Worm (Caenorhabditis elegans): ENCODE data around the gene fbxb-37.
"Not testable (repeated sequence)": the region's sequence is repeated elsewhere in the genome, so short reads cannot be mapped to it uniquely, and the experiment has no call there.

The fbxb-37 gene

DNA sequence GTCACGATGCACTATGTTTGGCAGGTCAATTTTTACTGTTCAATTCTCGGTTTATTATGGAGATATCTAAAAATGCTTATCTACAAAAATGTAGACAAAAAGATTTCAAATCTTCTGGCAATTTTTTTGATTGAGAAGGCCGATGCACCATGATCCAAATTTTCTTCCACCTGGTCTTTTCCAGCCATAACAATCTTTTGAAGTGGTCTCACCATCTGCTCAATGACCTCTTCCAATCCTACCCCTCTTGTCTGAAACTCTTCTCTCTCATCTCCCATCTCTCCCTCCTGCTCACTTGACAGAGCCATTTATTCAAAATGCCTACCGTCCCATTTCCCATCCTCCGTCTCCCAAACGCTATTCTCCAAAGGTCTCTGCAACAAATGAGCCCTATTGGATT lies 42.3 kb downstream of the fbxb-37 start, which contains the start of gene fbxb-35:
Gene fbxb-35, plus strand, starts transcription at position 301 of the 400 bp plus-strand sequence.
- TF ChIP-seq ztf-11 (tag; optimal IDR thresholded peaks at IDR 0.05) (no peak), nhr-76 (tag; optimal IDR thresholded peaks at IDR 0.05) (no peak), unc-62 (GFP tag; optimal IDR thresholded peaks at IDR 0.05) (no peak), R02D3.7 (tag; optimal IDR thresholded peaks at IDR 0.05) (no peak), jun-1 (tag; optimal IDR thresholded peaks at IDR 0.05) (no peak), ztf-4 (tag; optimal IDR thresholded peaks at IDR 0.05) (no peak), elt-2 (tag; optimal IDR thresholded peaks at IDR 0.05) (no peak), nhr-43 (tag; optimal IDR thresholded peaks at IDR 0.05; ENCODE audit: poor library complexity, severe bottlenecking) (no peak), ceh-16 (tag; optimal IDR thresholded peaks at IDR 0.05) (no peak), lin-15B (tag; optimal IDR thresholded peaks at IDR 0.05) (no peak), egl-27 (tag; optimal IDR thresholded peaks at IDR 0.05) (no peak)

ce11 chrII:2046556-2046955 lies 47.1 kb downstream of the fbxb-37 start, which contains the start of gene math-1:
TSS of gene math-1 (minus strand) at chrII:2046656.
- not testable (repeated sequence) for TF ChIP-seq unc-39 (tag; optimal IDR thresholded peaks at IDR 0.05); nhr-43 (tag; optimal IDR thresholded peaks at IDR 0.05; ENCODE audit: poor library complexity, severe bottlenecking); pha-4 (tag; optimal IDR thresholded peaks at IDR 0.05)

ce11 chrII:2045505-2045904 lies 48.2 kb downstream of the fbxb-37 start, which contains the start of gene bath-24:
TSS of gene bath-24 (minus strand) at chrII:2045605.
- TF ChIP-seq hmg-11 (tag; optimal IDR thresholded peaks at IDR 0.05) = no peak
- TF ChIP-seq ama-1 (optimal IDR thresholded peaks at IDR 0.05) = no peak
- TF ChIP-seq nhr-23 (tag; optimal IDR thresholded peaks at IDR 0.05) = no peak
- no peak for TF ChIP-seq fkh-2 (tag; optimal IDR thresholded peaks at IDR 0.05)
- TF ChIP-seq lin-15B (tag; optimal IDR thresholded peaks at IDR 0.05) = no peak
- no peak for TF ChIP-seq aly-2 (tag; optimal IDR thresholded peaks at IDR 0.05)
- no peak for TF ChIP-seq sea-2 (GFP tag; optimal IDR thresholded peaks at IDR 0.05)
- no peak for TF ChIP-seq R02D3.7 (tag; optimal IDR thresholded peaks at IDR 0.05)
- no peak for TF ChIP-seq lsy-12 (tag; optimal IDR thresholded peaks at IDR 0.05)
- no peak for TF ChIP-seq nhr-25 (tag; optimal IDR thresholded peaks at IDR 0.05)
- no peak for TF ChIP-seq skn-1 (tag; optimal IDR thresholded peaks at IDR 0.05)
- TF ChIP-seq pha-4 (tag; optimal IDR thresholded peaks at IDR 0.05) = no peak
- TF ChIP-seq tbx-2 (tag; optimal IDR thresholded peaks at IDR 0.05) = no peak
